Worm (Caenorhabditis elegans) whole organism, L1 larva: Measurements from ENCODE around the gene F36D3.14.

Source experiments
- C04F5.9 ChIP-seq: sonication (generic microtip); optimal IDR thresholded peaks from 2 replicates; lab custom pipeline; 2016; ENCODE audit warnings: missing genetic modification characterization, missing compliant biosample characterization
- F16B12.6 ChIP-seq: fragments of 150-350 bp; optimal IDR thresholded peaks from 2 replicates; lab custom pipeline; 2014; ENCODE audit warnings: missing biosample characterization, missing genetic modification characterization
- ama-1 ChIP-seq: fragments of 150-350 bp; optimal IDR thresholded peaks from 2 replicates; lab custom pipeline; 2014
- ceh-63 ChIP-seq: fragments of 200-800 bp; sonication (Bioruptor generic); optimal IDR thresholded peaks from 2 replicates; lab custom pipeline; 2018; ENCODE audit warnings: mild to moderate bottlenecking, missing genetic modification characterization, missing compliant biosample characterization
- ceh-82 ChIP-seq, 3 experiments: fragments of 150-350 bp in 1 of 3; sonication (generic microtip) in 2 of 3; optimal IDR thresholded peaks; 2 replicates each; lab custom pipeline; 2014 to 2017; ENCODE audit warnings: missing biosample characterization in 3 of 3, missing genetic modification characterization in 3 of 3
- ceh-88 ChIP-seq: fragments of 200-800 bp; sonication (Bioruptor generic); IDR thresholded peaks from 2 replicates; pipeline ENCODE4 v1.3.6; 2022; ENCODE audit warnings: missing genetic modification characterization, missing compliant biosample characterization
- ces-1 ChIP-seq: fragments of 150-350 bp; optimal IDR thresholded peaks from 2 replicates; lab custom pipeline; 2014; ENCODE audit warnings: missing biosample characterization, missing genetic modification reagents, missing genetic modification characterization
- dsc-1 ChIP-seq: sonication (generic microtip); optimal IDR thresholded peaks from 2 replicates; lab custom pipeline; 2016; ENCODE audit warnings: mild to moderate bottlenecking, missing genetic modification characterization, missing compliant biosample characterization
- efl-3 ChIP-seq: fragments of 200-800 bp; sonication (Bioruptor generic); optimal IDR thresholded peaks from 2 replicates; lab custom pipeline; 2018; ENCODE audit warnings: mild to moderate bottlenecking, missing genetic modification characterization, missing compliant biosample characterization
- elt-2 ChIP-seq: sonication (generic microtip); optimal IDR thresholded peaks from 2 replicates; lab custom pipeline; 2016; ENCODE audit warnings: missing genetic modification characterization, mild to moderate bottlenecking, inconsistent platforms, missing compliant biosample characterization, missing genetic modification reagents
- elt-3 ChIP-seq, 6 experiments: fragments of 150-350 bp in 1 of 6; sonication (generic microtip); optimal IDR thresholded peaks; 2 replicates each; lab custom pipeline; 2017 to 2018; ENCODE audit warnings: missing biosample characterization in 6 of 6, missing genetic modification characterization in 6 of 6, inconsistent platforms in 1 of 6
- fkh-8 ChIP-seq: sonication (generic microtip); optimal IDR thresholded peaks from 2 replicates; lab custom pipeline; 2016; ENCODE audit warnings: mild to moderate bottlenecking, missing genetic modification characterization, missing compliant biosample characterization
- hlh-17 ChIP-seq: fragments of 200-800 bp; sonication (Bioruptor generic); optimal IDR thresholded peaks from 2 replicates; lab custom pipeline; 2018; ENCODE audit warnings: missing genetic modification characterization, mild to moderate bottlenecking, missing compliant biosample characterization, moderate library complexity, borderline replicate concordance
- hlh-4 ChIP-seq: sonication (generic microtip); optimal IDR thresholded peaks from 2 replicates; lab custom pipeline; 2016; ENCODE audit warnings: mild to moderate bottlenecking, missing genetic modification characterization, missing compliant biosample characterization
- isw-1 ChIP-seq: fragments of 200-800 bp; sonication (Bioruptor generic); IDR thresholded peaks from 2 replicates; pipeline ENCODE4 v1.3.6; 2022; ENCODE audit warnings: missing genetic modification characterization, missing compliant biosample characterization
- lin-15B ChIP-seq: fragments of 150-350 bp; sonication (generic microtip); optimal IDR thresholded peaks from 3 replicates; lab custom pipeline; 2014; ENCODE audit warnings: missing biosample characterization, missing genetic modification characterization
- lin-35 ChIP-seq, 2 experiments: fragments of 150-350 bp; optimal IDR thresholded peaks; 2 replicates each; lab custom pipeline; 2014; ENCODE audit warnings: missing biosample characterization in 2 of 2, missing genetic modification characterization in 2 of 2, missing genetic modification reagents in 2 of 2
- lin-39 ChIP-seq: fragments of 150-350 bp; optimal IDR thresholded peaks from 2 replicates; lab custom pipeline; 2014; ENCODE audit warnings: missing biosample characterization, missing genetic modification reagents, missing genetic modification characterization
- mef-2 ChIP-seq: fragments of 150-350 bp; optimal IDR thresholded peaks from 2 replicates; lab custom pipeline; 2014; ENCODE audit warnings: missing biosample characterization, missing genetic modification characterization
- mep-1 ChIP-seq: fragments of 150-350 bp; optimal IDR thresholded peaks from 2 replicates; lab custom pipeline; 2014; ENCODE audit warnings: missing biosample characterization, missing genetic modification characterization
- nhr-20 ChIP-seq: sonication (generic microtip); optimal IDR thresholded peaks from 2 replicates; lab custom pipeline; 2016; ENCODE audit warnings: mild to moderate bottlenecking, missing genetic modification characterization, missing compliant biosample characterization
- nhr-28 ChIP-seq: fragments of 150-350 bp; optimal IDR thresholded peaks from 2 replicates; lab custom pipeline; 2014; ENCODE audit warnings: missing biosample characterization, missing genetic modification characterization
- nhr-77 ChIP-seq: fragments of 150-350 bp; optimal IDR thresholded peaks from 2 replicates; lab custom pipeline; 2014; ENCODE audit warnings: missing biosample characterization, missing genetic modification characterization
- nhr-85 ChIP-seq: sonication (generic microtip); peaks from one replicate; lab custom pipeline; 2016; ENCODE audit warnings: missing genetic modification characterization, inconsistent platforms, missing compliant biosample characterization
- nhr-90 ChIP-seq: sonication (generic microtip); optimal IDR thresholded peaks from 2 replicates; lab custom pipeline; 2016; ENCODE audit warnings: mild to moderate bottlenecking, missing genetic modification characterization, missing compliant biosample characterization; ENCODE audit not compliant: poor library complexity
- pag-3 ChIP-seq: sonication (generic microtip); optimal IDR thresholded peaks from 2 replicates; lab custom pipeline; 2017; ENCODE audit warnings: missing genetic modification characterization, mild to moderate bottlenecking, missing compliant biosample characterization, antibody characterized with exemption, borderline replicate concordance; ENCODE audit not compliant: insufficient read depth
- skn-1 ChIP-seq: fragments of 150-350 bp; optimal IDR thresholded peaks from 2 replicates; lab custom pipeline; 2014; ENCODE audit warnings: missing biosample characterization, missing genetic modification characterization
- tlp-1 ChIP-seq: fragments of 150-350 bp; optimal IDR thresholded peaks from 2 replicates; lab custom pipeline; 2014; ENCODE audit warnings: missing biosample characterization, missing genetic modification characterization
- unc-86 ChIP-seq: sonication (generic microtip); optimal IDR thresholded peaks from 2 replicates; lab custom pipeline; 2016; ENCODE audit warnings: missing genetic modification characterization, missing compliant biosample characterization
- vab-15 ChIP-seq: sonication (generic microtip); optimal IDR thresholded peaks from 2 replicates; lab custom pipeline; 2017; ENCODE audit warnings: missing genotype, mild to moderate bottlenecking, missing genetic modification characterization, missing compliant biosample characterization
- zag-1 ChIP-seq: fragments of 150-350 bp; optimal IDR thresholded peaks from 2 replicates; lab custom pipeline; 2014; ENCODE audit warnings: missing biosample characterization, missing genetic modification characterization

F36D3.14 gene

DNA sequence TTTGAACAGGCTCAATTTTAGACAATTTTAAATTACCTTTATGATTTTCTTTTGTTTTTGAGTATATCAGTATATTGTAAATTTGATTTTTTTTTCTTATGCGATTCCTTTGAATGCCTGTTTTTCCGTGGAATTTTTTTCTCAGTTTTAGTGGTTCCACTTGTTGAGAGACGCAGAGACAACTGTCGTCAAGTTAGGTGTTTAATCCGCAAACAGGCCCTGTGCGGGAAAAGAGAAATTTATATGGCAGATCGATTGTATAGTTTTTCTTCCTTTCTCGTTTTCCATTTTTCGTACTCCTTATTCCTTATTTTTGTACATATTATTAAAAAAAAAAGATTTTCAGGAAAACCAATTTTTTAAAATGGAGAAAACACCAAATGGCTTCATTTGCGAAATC is 4.1 kb downstream of the F36D3.14 start, which contains the start of gene F36D3.1 (continued):
- TF ChIP-seq mef-2 (no peak), skn-1 (tag; lab: Kevin White, UChicago) (peak; percentile 40), pag-3 (tag; lab: Kevin White, UChicago) (no peak), ces-1 (GFP tag; lab: Kevin White, UChicago) (no peak), tlp-1 (tag; lab: Kevin White, UChicago) (no peak)

DNA sequence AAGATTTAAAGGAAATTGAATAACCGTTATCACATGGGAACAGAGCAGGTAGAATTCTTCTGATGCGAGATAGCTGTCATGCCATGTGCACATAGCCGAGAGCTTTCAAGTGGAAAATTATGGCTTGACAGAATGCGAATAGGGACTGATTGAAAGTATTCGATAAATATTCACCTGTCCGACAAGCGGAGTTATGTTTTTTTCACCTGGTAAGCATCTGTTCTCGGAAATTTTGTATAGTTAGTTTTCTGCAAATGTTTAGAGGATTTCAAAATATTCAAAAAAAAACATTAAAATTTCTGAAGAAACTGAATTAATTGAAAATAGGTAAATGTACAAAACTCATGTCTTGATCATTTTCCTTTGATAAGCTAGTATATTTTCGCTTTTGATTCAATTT is 5.6 kb downstream of the F36D3.14 start, which contains the start of gene srh-136:
Gene srh-136 (minus strand): TSS at position 93 of the 400 bp plus-strand sequence.
- TF ChIP-seq hlh-4 (peak; percentile 93), zag-1 (tag; lab: Kevin White, UChicago) (no peak), fkh-8 (tag; lab: Kevin White, UChicago) (peak; percentile 4)

DNA sequence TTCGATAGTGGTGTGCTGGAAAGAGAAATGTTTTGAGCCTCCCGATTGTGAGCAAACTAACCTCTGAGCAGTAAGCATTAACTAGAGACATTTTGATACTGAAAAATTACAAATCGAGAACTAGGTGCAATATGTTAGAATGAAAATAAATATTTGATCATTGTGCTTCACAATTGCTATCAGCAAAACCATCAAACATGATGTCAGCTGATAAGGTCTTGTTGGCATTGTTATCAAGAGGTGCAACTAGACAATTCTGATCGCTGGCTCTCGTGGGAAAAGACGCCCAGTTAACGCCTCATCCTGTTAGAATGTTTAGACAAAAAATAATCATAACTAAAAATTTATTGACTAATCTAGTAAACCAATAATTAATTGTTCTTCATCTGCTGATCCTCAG is 8.7 kb downstream of the F36D3.14 start, which contains the start of gene comt-2:
Gene comt-2 (minus strand): TSS at position 131 of the 400 bp plus-strand sequence.
- TF ChIP-seq nhr-20 (tag; lab: Kevin White, UChicago) (peak; percentile 25), lin-35 (GFP tag; optimal IDR thresholded peaks at IDR 0.05; lab: Kevin White, UChicago) (peak in 1 of 2 experiments; percentile 26), F16B12.6 (tag; lab: Kevin White, UChicago) (no peak), elt-2 (peak; percentile 80)
- TF ChIP-seq, all 84 proteins: peak for 3

DNA sequence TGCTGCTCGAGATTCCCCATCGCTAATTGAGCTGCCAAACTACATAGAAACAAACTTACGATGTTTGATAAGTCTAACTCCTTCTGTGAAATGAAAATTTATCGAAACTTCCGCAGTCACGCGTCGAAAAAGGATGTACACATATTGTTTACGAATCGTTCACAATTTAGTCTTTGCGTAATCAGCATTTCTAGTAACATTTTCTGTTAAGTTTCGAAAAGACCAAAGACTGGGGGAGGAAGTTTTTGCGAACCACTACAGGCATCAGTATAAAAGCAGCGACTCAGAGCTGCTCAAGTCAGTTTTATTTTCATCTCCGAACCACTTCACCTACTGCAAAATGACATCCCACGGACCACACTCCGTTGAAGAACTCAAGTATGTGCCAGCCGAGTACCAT is 14.9 kb downstream of the F36D3.14 start, which contains the start of gene sqst-4:
Gene sqst-4 (plus strand): TSS at position 301 of the 400 bp plus-strand sequence.
- TF ChIP-seq ceh-82 (tag; optimal IDR thresholded peaks at IDR 0.05; lab: Kevin White, UChicago) = no peak
- no peak for TF ChIP-seq nhr-90
- TF ChIP-seq, all 84 proteins: peak for 0

DNA sequence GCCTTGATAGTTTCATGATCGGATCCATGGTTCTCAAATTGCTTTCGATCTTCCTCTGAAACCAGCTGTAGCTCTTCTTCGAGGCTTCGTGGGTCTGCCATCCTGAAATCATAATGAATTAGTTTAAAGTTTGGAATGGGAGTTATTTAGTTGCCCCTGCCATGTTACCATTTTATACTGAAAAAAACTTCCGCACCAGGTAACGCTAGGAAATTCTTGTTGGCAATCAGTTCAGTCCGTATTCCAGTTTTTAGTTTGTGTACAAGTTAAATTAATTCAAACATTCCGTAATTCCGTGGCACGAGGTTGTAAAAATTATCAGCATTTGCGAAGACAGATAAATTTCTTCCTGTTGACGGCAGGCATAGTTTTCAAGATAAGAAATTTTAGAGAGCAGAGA is 15.6 kb downstream of the F36D3.14 start, which contains the start of gene Y32B12A.5:
Gene Y32B12A.5 (minus strand): TSS at position 101 of the 400 bp plus-strand sequence.
- TF ChIP-seq ceh-82 (tag; optimal IDR thresholded peaks at IDR 0.05; lab: Kevin White, UChicago) = no peak
- TF ChIP-seq unc-86 = no peak
- no peak for TF ChIP-seq hlh-4
- TF ChIP-seq dsc-1 (tag; lab: Kevin White, UChicago) = no peak
- no peak for TF ChIP-seq F16B12.6 (tag; lab: Kevin White, UChicago)
- no peak for TF ChIP-seq hlh-17 (GFP tag; lab: Kevin White, UChicago)
- no peak for TF ChIP-seq efl-3 (GFP tag; lab: Kevin White, UChicago)
- no peak for TF ChIP-seq vab-15 (tag; lab: Kevin White, UChicago)
- TF ChIP-seq lin-15B (tag; lab: Kevin White, UChicago) = no peak
- TF ChIP-seq isw-1 (GFP tag; lab: Robert Waterston, UW) = no peak
- TF ChIP-seq lin-39 (tag; lab: Kevin White, UChicago) = no peak
- TF ChIP-seq mep-1 (tag; lab: Kevin White, UChicago) = no peak
- TF ChIP-seq nhr-85 = no peak

DNA sequence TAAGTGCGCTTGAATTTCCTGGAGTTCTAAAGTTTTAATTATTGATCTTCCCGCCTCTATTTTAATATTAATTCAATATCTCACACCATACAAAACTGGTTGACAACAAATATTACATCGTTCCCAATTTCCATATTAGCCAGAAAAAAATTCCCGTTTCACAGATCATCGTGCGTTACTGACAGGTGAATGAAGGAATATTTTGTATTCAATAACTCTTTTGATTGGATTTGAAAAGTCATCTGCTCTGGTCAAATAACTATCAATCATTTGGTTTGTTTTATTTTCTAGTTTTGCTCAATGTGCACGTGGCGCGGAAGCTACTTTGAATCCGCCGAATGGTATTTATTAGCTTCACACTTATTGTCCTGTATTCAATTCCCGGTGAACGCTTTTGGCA is 19.4 kb downstream of the F36D3.14 start, which contains the start of gene srh-139:
Gene srh-139 (plus strand): TSS at position 301 of the 400 bp plus-strand sequence.
- TF ChIP-seq lin-39 (tag; lab: Kevin White, UChicago) = no peak
- TF ChIP-seq nhr-77 (tag; lab: Kevin White, UChicago) = no peak
- no peak for TF ChIP-seq ceh-63 (GFP tag; lab: Kevin White, UChicago)
- TF ChIP-seq zag-1 (tag; lab: Kevin White, UChicago) = no peak
- no peak for TF ChIP-seq ceh-88 (GFP tag; lab: Robert Waterston, UW)
- TF ChIP-seq skn-1 (tag; lab: Kevin White, UChicago) = no peak
- no peak for TF ChIP-seq ama-1 (lab: Kevin White, UChicago)

DNA sequence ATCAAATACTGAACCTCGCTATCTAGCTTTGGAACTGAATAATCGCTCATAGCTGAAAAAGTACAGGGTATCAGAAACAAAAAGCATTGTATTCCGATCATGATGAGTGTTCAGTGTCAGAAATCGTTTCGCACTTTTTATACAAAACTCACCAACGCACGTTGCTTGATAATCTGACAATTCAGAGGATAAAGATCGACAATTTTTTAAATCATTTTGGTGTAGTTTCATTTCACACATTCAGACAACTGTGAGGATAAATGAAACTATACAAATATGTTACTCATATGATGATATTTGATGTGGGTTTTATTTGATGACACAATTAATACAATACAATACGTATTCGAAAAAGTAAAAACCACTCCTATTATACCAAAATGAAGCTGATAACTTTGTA is 20.0 kb downstream of the F36D3.14 start, which contains the start of gene F57E7.2:
Gene F57E7.2 (minus strand): TSS at position 101 of the 400 bp plus-strand sequence.
- TF ChIP-seq nhr-28 (tag; lab: Kevin White, UChicago) (no peak), elt-3 (tag; optimal IDR thresholded peaks at IDR 0.05; lab: Kevin White, UChicago) (no peak), C04F5.9 (tag; lab: Kevin White, UChicago) (no peak), isw-1 (GFP tag; lab: Robert Waterston, UW) (no peak)
